Fruit fly (Drosophila melanogaster): ENCODE results near the gene Ugalt.

Ugalt gene

DNA sequence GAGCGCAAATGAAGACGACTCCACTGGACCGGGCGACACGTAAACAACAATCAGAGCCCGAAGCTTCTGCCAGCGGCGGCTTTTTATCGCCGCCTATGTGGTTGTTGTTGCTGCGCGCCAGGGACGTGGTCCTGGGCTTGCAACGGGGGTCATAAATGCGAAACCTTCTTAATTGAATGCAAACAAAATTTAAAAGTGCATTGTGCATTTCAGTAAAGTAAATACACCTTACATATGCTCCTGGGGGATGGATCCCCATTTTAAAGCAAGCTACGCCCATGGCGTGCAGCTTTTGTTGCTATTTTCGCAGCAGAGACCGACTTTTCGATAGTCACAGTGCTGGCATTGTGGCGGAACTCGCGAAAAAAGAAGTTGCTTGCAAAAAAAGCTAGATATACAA, at the start of gene Ugalt (continued):
- peak; percentile 100 for TF ChIP-seq NFAT (GFP tag; IDR thresholded peaks at IDR 0.05)
- peak; percentile 100 for TF ChIP-seq tio (GFP tag; optimal IDR thresholded peaks at IDR 0.05)
- peak; percentile 51 for TF ChIP-seq bbx (GFP tag; IDR thresholded peaks at IDR 0.05; ENCODE audit: partially characterized antibody)
- TF ChIP-seq HmgD (GFP tag; optimal IDR thresholded peaks at IDR 0.05) = peak; percentile 100
- peak; percentile 57 for TF ChIP-seq zf30C (GFP tag; optimal IDR thresholded peaks at IDR 0.05)
- peak; percentile 100 for TF ChIP-seq CG3847 (GFP tag; IDR thresholded peaks at IDR 0.05)
- TF ChIP-seq CG3726 (GFP tag; IDR thresholded peaks at IDR 0.05) = peak; percentile 100
- TF ChIP-seq Mes4 (GFP tag; optimal IDR thresholded peaks at IDR 0.05) = peak; percentile 100
- no peak for TF ChIP-seq Lpt (GFP tag; optimal IDR thresholded peaks at IDR 0.05)
- TF ChIP-seq CG12391 (tag; optimal IDR thresholded peaks at IDR 0.05) = peak; percentile 100
- peak; percentile 98 for TF ChIP-seq TFAM (GFP tag; optimal IDR thresholded peaks at IDR 0.05)
- TF ChIP-seq gcm (GFP tag; optimal IDR thresholded peaks at IDR 0.05) = peak; percentile 100
- peak; percentile 100 for TF ChIP-seq Ptx1 (GFP tag; IDR thresholded peaks at IDR 0.05)
- peak; percentile 100 for TF ChIP-seq CG18764 (GFP tag; optimal IDR thresholded peaks at IDR 0.05)
- peak; percentile 100 for TF ChIP-seq Dbx (GFP tag; IDR thresholded peaks at IDR 0.05)
- TF ChIP-seq seq (GFP tag; IDR thresholded peaks at IDR 0.05) = peak; percentile 100
- peak; percentile 99 for TF ChIP-seq dmrt11E (tag; optimal IDR thresholded peaks at IDR 0.05)
- peak; percentile 100 for TF ChIP-seq CG1024 (GFP tag; IDR thresholded peaks at IDR 0.05)
- peak in 1 of 2 experiments; percentile 100 for TF ChIP-seq Eip74EF (GFP tag; optimal IDR thresholded peaks at IDR 0.05)
- no peak for TF ChIP-seq pan (optimal IDR thresholded peaks at IDR 0.05)
- TF ChIP-seq pan (GFP tag; optimal IDR thresholded peaks at IDR 0.05 in 1 of 2, IDR thresholded peaks at IDR 0.05 in 1 of 2) = peak in 1 of 2 experiments; percentile 100
- peak; percentile 100 for TF ChIP-seq CG15696 (tag; optimal IDR thresholded peaks at IDR 0.05)
- peak; percentile 100 for TF ChIP-seq Sox100B (GFP tag; optimal IDR thresholded peaks at IDR 0.05)
- peak; percentile 100 for TF ChIP-seq corto (GFP tag; optimal IDR thresholded peaks at IDR 0.05)
- TF ChIP-seq CG2889 (GFP tag; IDR thresholded peaks at IDR 0.05) = peak; percentile 100
- peak; percentile 100 for TF ChIP-seq HmgZ (tag; optimal IDR thresholded peaks at IDR 0.05)
- TF ChIP-seq lab (GFP tag; optimal IDR thresholded peaks at IDR 0.05) = peak; percentile 100
- peak; percentile 100 for TF ChIP-seq CG11093 (GFP tag; IDR thresholded peaks at IDR 0.05)
- TF ChIP-seq GATAe (GFP tag; conservative IDR thresholded peaks at IDR 0.05) = peak; percentile 100
- TF ChIP-seq odd (GFP tag; optimal IDR thresholded peaks at IDR 0.05) = peak; percentile 100
- peak; percentile 100 for TF ChIP-seq CG12104 (GFP tag; optimal IDR thresholded peaks at IDR 0.05)
- TF ChIP-seq Vsx1 (GFP tag; optimal IDR thresholded peaks at IDR 0.05) = peak; percentile 99
- peak; percentile 100 for TF ChIP-seq CG31388 (GFP tag; optimal IDR thresholded peaks at IDR 0.05)
- peak; percentile 100 for TF ChIP-seq CG8089 (GFP tag; optimal IDR thresholded peaks at IDR 0.05)
- TF ChIP-seq Xbp1 (GFP tag; optimal IDR thresholded peaks at IDR 0.05) = peak; percentile 100
- TF ChIP-seq CG17802 (tag; optimal IDR thresholded peaks at IDR 0.05) = peak; percentile 97
- TF ChIP-seq Rfx (GFP tag; IDR thresholded peaks at IDR 0.05) = peak; percentile 100
- peak; percentile 100 for TF ChIP-seq Asciz (GFP tag; optimal IDR thresholded peaks at IDR 0.05)
- peak; percentile 100 for TF ChIP-seq CG4282 (GFP tag; optimal IDR thresholded peaks at IDR 0.05)
- peak; percentile 100 for TF ChIP-seq CG9609 (GFP tag; optimal IDR thresholded peaks at IDR 0.05)
- TF ChIP-seq wdn (GFP tag; IDR thresholded peaks at IDR 0.05) = peak; percentile 100
- peak; percentile 100 for TF ChIP-seq fd3F (GFP tag; optimal IDR thresholded peaks at IDR 0.05)
- TF ChIP-seq nom (GFP tag; optimal IDR thresholded peaks at IDR 0.05) = peak; percentile 100
- TF ChIP-seq Scr (GFP tag; IDR thresholded peaks at IDR 0.05; ENCODE audit: partially characterized antibody) = 0 out of 2 replicates have a peak, but pooled peaks have one; percentile 12
- peak; percentile 100 for TF ChIP-seq emc (GFP tag; optimal IDR thresholded peaks at IDR 0.05)
- TF ChIP-seq gsb-n (tag; optimal IDR thresholded peaks at IDR 0.05) = peak; percentile 100
- TF ChIP-seq Awh (GFP tag; IDR thresholded peaks at IDR 0.05) = peak; percentile 100
- peak; percentile 100 for TF ChIP-seq CG31441 (GFP tag; IDR thresholded peaks at IDR 0.05)
- peak; percentile 98 for TF ChIP-seq E2f2 (GFP tag; IDR thresholded peaks at IDR 0.05)
- peak; percentile 100 for TF ChIP-seq CG14014 (GFP tag; IDR thresholded peaks at IDR 0.05)
- peak; percentile 99 for TF ChIP-seq sd (tag; optimal IDR thresholded peaks at IDR 0.05)

Measured in whole organism, embryonic.